Worm (Caenorhabditis elegans) whole organism, L2 larva: ENCODE data around the gene K08B5.1.

ENCODE experiments used
- ama-1 ChIP-seq: fragments of 150-350 bp; optimal IDR thresholded peaks from 2 replicates; lab custom pipeline; 2018; ENCODE audit warnings: inconsistent platforms
- egl-27 ChIP-seq: sonication (generic microtip); optimal IDR thresholded peaks from 3 replicates; lab custom pipeline; 2017; ENCODE audit warnings: missing biosample characterization, missing genetic modification reagents, missing genetic modification characterization
- elt-1 ChIP-seq: fragments of 150-350 bp; optimal IDR thresholded peaks from 2 replicates; lab custom pipeline; 2014; ENCODE audit warnings: missing biosample characterization, missing genetic modification characterization
- elt-3 ChIP-seq: sonication (generic microtip); optimal IDR thresholded peaks from 2 replicates; lab custom pipeline; 2017; ENCODE audit warnings: missing biosample characterization, missing genetic modification characterization
- fos-1 ChIP-seq: fragments of 150-350 bp; optimal IDR thresholded peaks from 2 replicates; lab custom pipeline; 2014; ENCODE audit warnings: missing biosample characterization, missing genetic modification characterization
- mab-5 ChIP-seq: fragments of 150-350 bp; optimal IDR thresholded peaks from 2 replicates; lab custom pipeline; 2014; ENCODE audit warnings: missing biosample characterization, missing genetic modification characterization
- mbf-1 ChIP-seq: sonication (generic microtip); optimal IDR thresholded peaks from 2 replicates; lab custom pipeline; 2017; ENCODE audit warnings: missing biosample characterization, missing genetic modification characterization
- mdl-1 ChIP-seq, 2 experiments: fragments of 150-350 bp in 1 of 2; sonication (generic microtip) in 1 of 2; optimal IDR thresholded peaks; 2 replicates each; lab custom pipeline; 2017; ENCODE audit warnings: missing biosample characterization in 2 of 2, missing genetic modification characterization in 2 of 2
- nhr-12 ChIP-seq: fragments of 150-350 bp; optimal IDR thresholded peaks from 2 replicates; lab custom pipeline; 2014; ENCODE audit warnings: missing biosample characterization, missing genetic modification characterization
- nhr-237 ChIP-seq: fragments of 150-350 bp; optimal IDR thresholded peaks from 2 replicates; lab custom pipeline; 2014; ENCODE audit warnings: missing biosample characterization, missing genetic modification characterization
- zag-1 ChIP-seq: fragments of 150-350 bp; optimal IDR thresholded peaks from 2 replicates; lab custom pipeline; 2014; ENCODE audit warnings: missing biosample characterization, missing genetic modification characterization

DNA sequence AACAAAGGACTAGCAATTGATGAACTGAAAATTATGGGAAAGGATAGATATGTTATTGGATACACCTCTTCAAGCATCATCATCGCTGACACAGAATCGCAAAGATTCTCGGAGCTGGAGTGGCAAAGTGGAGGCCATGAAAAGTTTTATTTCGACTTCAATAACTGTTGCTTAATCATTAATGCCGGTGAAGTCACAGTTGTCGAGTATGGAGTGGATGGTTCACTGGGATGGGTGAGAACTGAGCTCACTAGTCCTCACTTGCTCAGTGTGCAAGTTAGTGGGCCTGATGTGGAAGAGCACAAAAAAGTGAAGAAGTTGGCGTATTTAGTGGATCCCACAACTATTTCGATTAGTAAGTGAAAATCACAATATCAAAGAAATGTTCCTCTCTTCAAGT lies 14.3 kb upstream of the K08B5.1 start:
- TF ChIP-seq elt-3 (tag; lab: Kevin White, UChicago) (no peak), egl-27 (tag; lab: Kevin White, UChicago) (no peak), fos-1 (tag; lab: Kevin White, UChicago) (no peak), mdl-1 (tag; optimal IDR thresholded peaks at IDR 0.05; lab: Kevin White, UChicago) (no peak), ama-1 (lab: Kevin White, UChicago) (no peak), zag-1 (tag; lab: Kevin White, UChicago) (no peak), mbf-1 (no peak), nhr-237 (tag; lab: Kevin White, UChicago) (no peak), nhr-12 (tag; lab: Kevin White, UChicago) (no peak), mab-5 (no peak), elt-1 (tag; lab: Kevin White, UChicago) (no peak)
